Fruit fly (Drosophila melanogaster): Measurements from ENCODE around the gene AstCC.

DNA sequence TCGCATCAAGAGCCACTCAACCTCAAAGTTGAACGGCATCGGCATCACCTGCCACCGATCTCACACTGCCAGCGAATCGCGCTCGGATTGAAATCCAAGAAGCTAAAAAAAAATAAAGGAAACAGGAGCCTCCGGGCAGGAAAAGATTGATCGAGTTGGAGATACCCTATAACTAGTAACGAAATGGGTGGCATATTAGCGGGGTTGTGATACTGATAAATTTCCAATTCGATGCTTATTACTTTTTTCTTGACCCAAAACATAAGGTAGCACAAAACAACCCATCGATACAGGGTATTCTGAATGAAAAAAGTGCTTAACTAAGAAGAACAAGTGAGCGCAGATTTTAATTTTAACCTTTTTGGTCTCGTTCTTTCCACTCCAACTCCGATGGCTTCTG is 12.8 kb downstream of the AstCC start:
- TF ChIP-seq ttk (optimal IDR thresholded peaks at IDR 0.05) = no peak
- no peak for TF ChIP-seq insv (optimal IDR thresholded peaks at IDR 0.05)
